Fruit fly (Drosophila melanogaster) whole organism, embryonic: Measurements from ENCODE around the gene yellow-g2.
A peak's percentile ranks its signal among the peaks of the same experiment; 100 is the strongest.

ENCODE experiments used
- Atf-2 ChIP-seq: fragments of 200-800 bp; sonication (Bioruptor generic); optimal IDR thresholded peaks from 2 replicates; lab custom pipeline; 2016; ENCODE audit warnings: missing biosample characterization, missing genetic modification characterization
- BEAF-32 ChIP-seq: fragments of 200-800 bp; sonication (Bioruptor generic); optimal IDR thresholded peaks from 3 replicates; lab custom pipeline; 2017; ENCODE audit warnings: missing biosample characterization, missing genetic modification characterization, mild to moderate bottlenecking, moderate library complexity, missing genetic modification reagents
- CG11456 ChIP-seq: fragments of 200-800 bp; sonication (Bioruptor generic); IDR thresholded peaks from 3 replicates; pipeline ENCODE4 v1.3.6; 2022; ENCODE audit warnings: missing biosample characterization, missing genetic modification characterization
- CG12299 ChIP-seq: fragments of 200-800 bp; sonication (Bioruptor generic); optimal IDR thresholded peaks from 2 replicates; lab custom pipeline; 2018; ENCODE audit warnings: missing biosample characterization, mild to moderate bottlenecking, missing genetic modification characterization
- CG1233 ChIP-seq: fragments of 200-800 bp; sonication (Bioruptor generic); optimal IDR thresholded peaks from 4 replicates; lab custom pipeline; 2018; ENCODE audit warnings: missing biosample characterization, mild to moderate bottlenecking, missing genetic modification characterization
- CG12744 ChIP-seq: fragments of 200-800 bp; sonication (Bioruptor generic); optimal IDR thresholded peaks from 2 replicates; lab custom pipeline; 2016; ENCODE audit warnings: missing biosample characterization, missing genetic modification characterization
- CG13624 ChIP-seq: fragments of 200-800 bp; sonication (Bioruptor generic); optimal IDR thresholded peaks from 2 replicates; lab custom pipeline; 2016; ENCODE audit warnings: missing biosample characterization, missing genetic modification characterization
- CG16815 ChIP-seq: fragments of 200-800 bp; sonication (Bioruptor generic); optimal IDR thresholded peaks from 3 replicates; lab custom pipeline; 2017; ENCODE audit warnings: missing biosample characterization, mild to moderate bottlenecking, missing genetic modification characterization
- CG17359 ChIP-seq: fragments of 200-800 bp; sonication (Bioruptor generic); optimal IDR thresholded peaks from 3 replicates; lab custom pipeline; 2018; ENCODE audit warnings: missing biosample characterization, mild to moderate bottlenecking, missing genetic modification characterization, moderate library complexity
- CG2199 ChIP-seq: fragments of 200-800 bp; sonication (Bioruptor generic); IDR thresholded peaks from 3 replicates; pipeline ENCODE4 v1.3.6; 2022; ENCODE audit warnings: missing biosample characterization, missing genetic modification characterization
- CG31224 ChIP-seq: fragments of 200-800 bp; sonication (Bioruptor generic); IDR thresholded peaks from 2 replicates; pipeline ENCODE4 v1.3.6; 2022; ENCODE audit warnings: missing biosample characterization, missing genetic modification characterization
- CG42726 ChIP-seq: fragments of 200-800 bp; sonication (Bioruptor generic); IDR thresholded peaks from 2 replicates; pipeline ENCODE4 v1.3.6; 2022; ENCODE audit warnings: missing biosample characterization, missing genetic modification characterization; ENCODE audit not compliant: partially characterized antibody
- CG5180 ChIP-seq: fragments of 200-800 bp; sonication (Bioruptor generic); optimal IDR thresholded peaks from 3 replicates; lab custom pipeline; 2017; ENCODE audit warnings: missing biosample characterization, missing genetic modification characterization, mild to moderate bottlenecking, moderate library complexity, missing genetic modification reagents
- CG5953 ChIP-seq: fragments of 200-800 bp; sonication (Bioruptor generic); IDR thresholded peaks from 2 replicates; pipeline ENCODE4 v1.3.6; 2022; ENCODE audit warnings: missing biosample characterization, missing genetic modification characterization
- CG6854 ChIP-seq: fragments of 200-800 bp; sonication (Bioruptor generic); optimal IDR thresholded peaks from 3 replicates; lab custom pipeline; 2017; ENCODE audit warnings: missing biosample characterization, mild to moderate bottlenecking, missing genetic modification characterization
- CG7987 ChIP-seq: fragments of 200-800 bp; sonication (Bioruptor generic); optimal IDR thresholded peaks from 2 replicates; lab custom pipeline; 2018; ENCODE audit warnings: missing biosample characterization, mild to moderate bottlenecking, missing genetic modification characterization, moderate library complexity
- CG8944 ChIP-seq: fragments of 200-800 bp; sonication (Bioruptor generic); optimal IDR thresholded peaks from 3 replicates; lab custom pipeline; 2016; ENCODE audit warnings: missing biosample characterization, missing genetic modification characterization
- CG9876 ChIP-seq: fragments of 200-800 bp; sonication (Bioruptor generic); optimal IDR thresholded peaks from 2 replicates; lab custom pipeline; 2016; ENCODE audit warnings: missing biosample characterization, missing genetic modification characterization
- Chrac-16 ChIP-seq: fragments of 200-800 bp; sonication (Bioruptor generic); optimal IDR thresholded peaks from 3 replicates; lab custom pipeline; 2016; ENCODE audit warnings: missing biosample characterization, missing genetic modification characterization
- Dek ChIP-seq: fragments of 200-800 bp; sonication (Bioruptor generic); optimal IDR thresholded peaks from 3 replicates; lab custom pipeline; 2019; ENCODE audit warnings: missing biosample characterization, mild to moderate bottlenecking, missing genetic modification characterization, moderate library complexity
- Eip74EF ChIP-seq, 2 experiments: fragments of 200-800 bp in 1 of 2; fragments of >200 bp in 1 of 2; sonication (Bioruptor generic) in 1 of 2; optimal IDR thresholded peaks; 2 replicates each; lab custom pipeline; 2017 to 2019; ENCODE audit warnings: missing biosample characterization in 2 of 2, missing genetic modification characterization in 2 of 2, mild to moderate bottlenecking in 1 of 2, moderate library complexity in 1 of 2
- MBD-R2 ChIP-seq: fragments of 200-800 bp; sonication (Bioruptor generic); IDR thresholded peaks from 2 replicates; pipeline ENCODE4 v1.3.6; 2022; ENCODE audit warnings: missing biosample characterization, missing genetic modification characterization
- Oaz ChIP-seq: fragments of 200-800 bp; sonication (Bioruptor generic); IDR thresholded peaks from 2 replicates; pipeline ENCODE4 v1.3.6; 2022; ENCODE audit warnings: missing biosample characterization, missing genetic modification characterization
- Usf ChIP-seq: fragments of 200-800 bp; sonication (Bioruptor generic); optimal IDR thresholded peaks from 2 replicates; lab custom pipeline; 2017; ENCODE audit warnings: missing genotype, missing biosample characterization, missing genetic modification characterization
- Xrp1 ChIP-seq: fragments of 200-800 bp; sonication (Bioruptor generic); IDR thresholded peaks from 2 replicates; pipeline ENCODE4 v1.3.6; 2022; ENCODE audit warnings: missing biosample characterization, missing genetic modification characterization
- al ChIP-seq: fragments of 200-800 bp; sonication (Bioruptor generic); IDR thresholded peaks from 2 replicates; pipeline ENCODE4 v1.3.6; 2022; ENCODE audit warnings: missing biosample characterization, missing genetic modification characterization
- ash1 ChIP-seq: fragments of 200-800 bp; sonication (Bioruptor generic); optimal IDR thresholded peaks from 2 replicates; lab custom pipeline; 2018; ENCODE audit warnings: missing biosample characterization, mild to moderate bottlenecking, missing genetic modification characterization
- bsh ChIP-seq, 2 experiments: fragments of 200-800 bp; sonication (Bioruptor generic); optimal IDR thresholded peaks; 2 replicates each; lab custom pipeline; 2017 to 2018; ENCODE audit warnings: mild to moderate bottlenecking in 2 of 2, missing biosample characterization in 2 of 2, missing genetic modification characterization in 2 of 2, moderate library complexity in 1 of 2
- cad ChIP-seq: fragments of >200 bp; optimal IDR thresholded peaks from 2 replicates; lab custom pipeline; 2017; ENCODE audit warnings: missing biosample characterization, missing genetic modification characterization
- chinmo ChIP-seq: fragments of 200-800 bp; sonication (Bioruptor generic); IDR thresholded peaks from 4 replicates; pipeline ENCODE4 v1.3.6; 2022; ENCODE audit warnings: missing biosample characterization, missing genetic modification characterization; ENCODE audit not compliant: partially characterized antibody
- crol ChIP-seq: fragments of 200-800 bp; sonication (Bioruptor generic); IDR thresholded peaks from 2 replicates; pipeline ENCODE4 v1.3.6; 2022; ENCODE audit warnings: missing biosample characterization, missing genetic modification characterization
- ems ChIP-seq: fragments of 200-800 bp; sonication (Bioruptor generic); optimal IDR thresholded peaks from 3 replicates; lab custom pipeline; 2016; ENCODE audit warnings: missing biosample characterization, missing genetic modification characterization
- eve ChIP-seq, 2 experiments: fragments of >200 bp; optimal IDR thresholded peaks; 2 replicates each; lab custom pipeline; 2017; ENCODE audit warnings: missing biosample characterization in 2 of 2, missing genetic modification characterization in 2 of 2
- fd64A ChIP-seq: fragments of 200-800 bp; sonication (Bioruptor generic); optimal IDR thresholded peaks from 3 replicates; lab custom pipeline; 2018; ENCODE audit warnings: missing biosample characterization, mild to moderate bottlenecking, missing genetic modification characterization
- gce ChIP-seq: fragments of 200-800 bp; sonication (Bioruptor generic); IDR thresholded peaks from 3 replicates; pipeline ENCODE4 v1.3.6; 2022; ENCODE audit warnings: missing biosample characterization, missing genetic modification characterization
- gcm ChIP-seq: fragments of 200-800 bp; sonication (Bioruptor generic); optimal IDR thresholded peaks from 2 replicates; lab custom pipeline; 2019; ENCODE audit warnings: missing biosample characterization, mild to moderate bottlenecking, missing genetic modification characterization, moderate library complexity
- gfzf ChIP-seq: fragments of 200-800 bp; sonication (Bioruptor generic); optimal IDR thresholded peaks from 2 replicates; lab custom pipeline; 2016; ENCODE audit warnings: missing biosample characterization, mild to moderate bottlenecking, missing genetic modification characterization, moderate library complexity
- gsb ChIP-seq: fragments of 200-800 bp; sonication (Bioruptor generic); IDR thresholded peaks from 2 replicates; pipeline ENCODE4 v1.3.6; 2022; ENCODE audit warnings: missing biosample characterization, missing genetic modification characterization
- gt ChIP-seq: fragments of 200-800 bp; sonication (Bioruptor generic); IDR thresholded peaks from 2 replicates; pipeline ENCODE4 v1.3.6; 2022; ENCODE audit warnings: missing biosample characterization, missing genetic modification characterization
- insv ChIP-seq, 2 experiments: fragments of 200-800 bp; sonication (Bioruptor generic); optimal IDR thresholded peaks; 3 replicates each; lab custom pipeline; 2016 to 2018; ENCODE audit warnings: missing biosample characterization in 2 of 2, missing genetic modification characterization in 2 of 2
- p53 ChIP-seq: fragments of 200-800 bp; sonication (Bioruptor generic); optimal IDR thresholded peaks from 2 replicates; lab custom pipeline; 2016; ENCODE audit warnings: missing biosample characterization, missing genetic modification characterization
- pb ChIP-seq: fragments of 200-800 bp; sonication (Bioruptor generic); optimal IDR thresholded peaks from 3 replicates; lab custom pipeline; 2016; ENCODE audit warnings: missing biosample characterization, missing genetic modification characterization
- peb ChIP-seq: fragments of 200-800 bp; sonication (Bioruptor generic); IDR thresholded peaks from 2 replicates; pipeline ENCODE4 v1.3.6; 2022; ENCODE audit warnings: missing biosample characterization, missing genetic modification characterization
- pho ChIP-seq: fragments of 200-800 bp; sonication (Bioruptor generic); optimal IDR thresholded peaks from 2 replicates; lab custom pipeline; 2016; ENCODE audit warnings: missing biosample characterization, missing genetic modification characterization
- pum ChIP-seq: fragments of 200-800 bp; sonication (Bioruptor generic); optimal IDR thresholded peaks from 2 replicates; lab custom pipeline; 2016; ENCODE audit warnings: missing biosample characterization, missing genetic modification characterization
- row ChIP-seq: fragments of 200-800 bp; sonication (Bioruptor generic); IDR thresholded peaks from 3 replicates; pipeline ENCODE4 v1.3.6; 2022; ENCODE audit warnings: missing biosample characterization, missing genetic modification characterization
- shn ChIP-seq: fragments of 200-800 bp; sonication (Bioruptor generic); optimal IDR thresholded peaks from 3 replicates; lab custom pipeline; 2016; ENCODE audit warnings: missing biosample characterization, missing genetic modification characterization
- so ChIP-seq: fragments of 200-800 bp; sonication (Bioruptor generic); IDR thresholded peaks from 3 replicates; pipeline ENCODE4 v1.3.6; 2022; ENCODE audit warnings: missing biosample characterization, missing genetic modification characterization
- sug ChIP-seq: fragments of 200-800 bp; optimal IDR thresholded peaks from 2 replicates; lab custom pipeline; 2019; ENCODE audit warnings: missing biosample characterization, mild to moderate bottlenecking, missing genetic modification characterization, moderate library complexity
- wdn ChIP-seq: fragments of 200-800 bp; sonication (Bioruptor generic); IDR thresholded peaks from 2 replicates; pipeline ENCODE4 v1.3.6; 2022; ENCODE audit warnings: missing biosample characterization, missing genetic modification characterization
- zfh2 ChIP-seq: fragments of 200-800 bp; sonication (Bioruptor generic); optimal IDR thresholded peaks from 2 replicates; lab custom pipeline; 2016; ENCODE audit warnings: missing biosample characterization, missing genetic modification characterization

yellow-g2 gene

dm6 chr3L:2262515-2262944 lies 13.8 kb upstream of the yellow-g2 start, which contains the start of the genes oxt and CG13807 (continued):
- TF ChIP-seq Atf-2 (GFP tag; lab: Kevin White, UChicago) (peak; percentile 17), eve (GFP tag; optimal IDR thresholded peaks at IDR 0.05; lab: Kevin White, UChicago) (no peak), fd64A (GFP tag; lab: Kevin White, UChicago) (peak; percentile 66), bsh (GFP tag; optimal IDR thresholded peaks at IDR 0.05; lab: Kevin White, UChicago) (peak in 1 of 2 experiments; percentile 89), insv (GFP tag; optimal IDR thresholded peaks at IDR 0.05; lab: Kevin White, UChicago) (peak in 1 of 2 experiments; percentile 44), CG16815 (GFP tag; lab: Kevin White, UChicago) (peak; percentile 83), Usf (GFP tag; lab: Kevin White, UChicago) (peak; percentile 80), pho (GFP tag; lab: Kevin White, UChicago) (peak; percentile 53), CG1233 (peak; percentile 90), Oaz (GFP tag; lab: Robert Waterston, UW) (peak; percentile 75), CG12299 (peak; percentile 82), CG42726 (GFP tag; lab: Robert Waterston, UW) (no peak), sug (tag; lab: Kevin White, UChicago) (peak; percentile 89), CG12744 (GFP tag; lab: Kevin White, UChicago) (peak; percentile 57), CG6854 (peak; percentile 39), CG13624 (peak; percentile 60), gt (peak; percentile 57), Xrp1 (GFP tag; lab: Robert Waterston, UW) (peak; percentile 93), CG5180 (GFP tag; lab: Kevin White, UChicago) (peak; percentile 26), Eip74EF (GFP tag; optimal IDR thresholded peaks at IDR 0.05; lab: Kevin White, UChicago) (peak in 1 of 2 experiments; percentile 74), BEAF-32 (GFP tag; lab: Kevin White, UChicago) (peak; percentile 54), gce (GFP tag; lab: Robert Waterston, UW) (peak; percentile 68; the same call in 2 of the 3 replicates), wdn (peak; percentile 80), gfzf (peak; percentile 71), CG31224 (GFP tag; lab: Robert Waterston, UW) (peak; percentile 77), Dek (peak; percentile 85), zfh2 (GFP tag; lab: Kevin White, UChicago) (peak; percentile 76), so (GFP tag; lab: Robert Waterston, UW) (peak; percentile 92), CG2199 (GFP tag; lab: Robert Waterston, UW) (peak; percentile 88), shn (GFP tag; lab: Kevin White, UChicago) (no peak), pb (GFP tag; lab: Kevin White, UChicago) (no peak), CG11456 (GFP tag; lab: Robert Waterston, UW) (peak; percentile 92), row (GFP tag; lab: Robert Waterston, UW) (peak; percentile 97), CG5953 (peak; percentile 69), gsb (GFP tag; lab: Robert Waterston, UW) (peak; percentile 82), p53 (GFP tag; lab: Kevin White, UChicago) (no peak), peb (GFP tag; lab: Robert Waterston, UW) (peak; percentile 86), crol (GFP tag; lab: Robert Waterston, UW) (peak; percentile 44; the same call in 1 of the 2 replicates), MBD-R2 (peak; percentile 97), ash1 (peak; percentile 9), CG17359 (peak; percentile 86), gcm (GFP tag; lab: Kevin White, UChicago) (peak; percentile 90), Chrac-16 (GFP tag; lab: Kevin White, UChicago) (peak; percentile 92), CG7987 (GFP tag; lab: Kevin White, UChicago) (peak; percentile 72), cad (no peak), chinmo (no peak), ems (peak; percentile 66), CG9876 (GFP tag; lab: Kevin White, UChicago) (no peak), pum (GFP tag; lab: Kevin White, UChicago) (peak; percentile 73), al (peak; percentile 87), CG8944 (GFP tag; lab: Kevin White, UChicago) (no peak)
